Fruit fly (Drosophila melanogaster): ENCODE data around the gene Setd3.

The Setd3 gene

DNA sequence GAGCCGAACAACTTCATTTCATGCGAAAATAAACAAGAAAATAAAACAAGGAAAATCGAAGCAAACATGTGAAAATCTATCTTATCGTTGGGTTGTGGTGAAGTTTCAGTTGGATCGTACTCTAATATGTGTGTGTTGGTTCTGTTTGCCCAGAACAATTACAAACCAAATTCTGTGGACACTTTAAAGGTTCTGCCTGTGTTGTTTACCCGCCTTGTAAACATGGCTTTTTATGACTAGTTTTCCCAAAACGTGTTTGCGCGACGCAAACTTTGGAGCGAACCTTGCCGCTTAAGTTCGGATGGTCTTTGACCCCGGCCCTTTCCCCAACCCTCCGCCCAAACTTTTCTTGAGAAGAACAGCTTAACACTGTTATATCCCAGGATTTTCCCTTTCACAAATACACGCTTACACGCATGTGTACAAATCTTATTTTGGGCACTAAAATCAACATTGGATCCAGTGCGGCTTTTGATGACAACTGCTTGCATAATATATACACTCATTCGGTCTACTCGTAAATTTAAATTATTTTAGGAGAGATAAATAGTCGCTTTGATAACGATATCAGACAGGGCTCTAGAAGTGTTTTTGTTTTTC is 35.7 kb upstream of the Setd3 start (continued):
- TF ChIP-seq pzg (GFP tag; optimal IDR thresholded peaks at IDR 0.05): no peak
- peak; percentile 51 for TF ChIP-seq fd3F (GFP tag; optimal IDR thresholded peaks at IDR 0.05)
- no peak; the same call in 2 of the 3 replicates for TF ChIP-seq tgo (GFP tag; IDR thresholded peaks at IDR 0.05)
- peak; percentile 80 for TF ChIP-seq shn (GFP tag; optimal IDR thresholded peaks at IDR 0.05)
- TF ChIP-seq CG11398 (GFP tag; optimal IDR thresholded peaks at IDR 0.05): peak; percentile 94
- peak; percentile 72 for TF ChIP-seq Optix (GFP tag; IDR thresholded peaks at IDR 0.05)
- TF ChIP-seq sr (GFP tag; IDR thresholded peaks at IDR 0.05): peak; percentile 54; the same call in 1 of the 3 replicates
- peak; percentile 19 for TF ChIP-seq Dip3 (GFP tag; optimal IDR thresholded peaks at IDR 0.05)
- TF ChIP-seq gem (tag; optimal IDR thresholded peaks at IDR 0.05): peak; percentile 84
- TF ChIP-seq phol (tag; optimal IDR thresholded peaks at IDR 0.05): no peak
- TF ChIP-seq tna (GFP tag; IDR thresholded peaks at IDR 0.05; ENCODE audit: partially characterized antibody): no peak
- no peak; the same call in 1 of the 2 replicates for TF ChIP-seq ham (GFP tag; IDR thresholded peaks at IDR 0.05)
- peak; percentile 83 for TF ChIP-seq CG1602 (GFP tag; optimal IDR thresholded peaks at IDR 0.05)
- TF ChIP-seq CG17385 (GFP tag; optimal IDR thresholded peaks at IDR 0.05): peak; percentile 71
- TF ChIP-seq cato (GFP tag; optimal IDR thresholded peaks at IDR 0.05; ENCODE audit: borderline replicate concordance): peak; percentile 51
- TF ChIP-seq CG12104 (GFP tag; optimal IDR thresholded peaks at IDR 0.05): peak; percentile 87
- peak; percentile 72; the same call in 1 of the 3 replicates for TF ChIP-seq CG11093 (GFP tag; IDR thresholded peaks at IDR 0.05)
- TF ChIP-seq tio (GFP tag; optimal IDR thresholded peaks at IDR 0.05): peak; percentile 88
- TF ChIP-seq HmgD (GFP tag; optimal IDR thresholded peaks at IDR 0.05): peak; percentile 64
- TF ChIP-seq Sox102F (GFP tag; optimal IDR thresholded peaks at IDR 0.05): peak; percentile 46
- no peak for TF ChIP-seq Tbp (GFP tag; optimal IDR thresholded peaks at IDR 0.05)
- TF ChIP-seq en (GFP tag; optimal IDR thresholded peaks at IDR 0.05): peak; percentile 65
- peak; percentile 79 for TF ChIP-seq CG4707 (GFP tag; optimal IDR thresholded peaks at IDR 0.05)
- TF ChIP-seq ranshi (GFP tag; IDR thresholded peaks at IDR 0.05): peak; percentile 67; the same call in 1 of the 2 replicates
- TF ChIP-seq CG8290 (GFP tag; optimal IDR thresholded peaks at IDR 0.05): peak; percentile 92
- peak; percentile 86 to 99 for TF ChIP-seq CG8290 (tag; optimal IDR thresholded peaks at IDR 0.05)
- no peak for TF ChIP-seq gfzf (GFP tag; optimal IDR thresholded peaks at IDR 0.05)
- TF ChIP-seq zf30C (GFP tag; optimal IDR thresholded peaks at IDR 0.05): no peak
- TF ChIP-seq PHDP (tag; optimal IDR thresholded peaks at IDR 0.05): peak; percentile 78
- peak; percentile 96 for TF ChIP-seq ATbp (GFP tag; optimal IDR thresholded peaks at IDR 0.05)
- TF ChIP-seq usp (GFP tag; optimal IDR thresholded peaks at IDR 0.05): no peak
- peak; percentile 71 for TF ChIP-seq Jarid2 (GFP tag; optimal IDR thresholded peaks at IDR 0.05)
- TF ChIP-seq ase (GFP tag; IDR thresholded peaks at IDR 0.05): peak; percentile 54; the same call in 2 of the 3 replicates
- TF ChIP-seq Usf (GFP tag; optimal IDR thresholded peaks at IDR 0.05): peak; percentile 42
- TF ChIP-seq CG10274 (GFP tag; optimal IDR thresholded peaks at IDR 0.05): peak; percentile 57
- peak; percentile 75 for TF ChIP-seq CG13775 (GFP tag; optimal IDR thresholded peaks at IDR 0.05)
- peak; percentile 91 for TF ChIP-seq CG1233 (GFP tag; optimal IDR thresholded peaks at IDR 0.05)
- TF ChIP-seq CG3726 (GFP tag; IDR thresholded peaks at IDR 0.05): peak; percentile 54; the same call in 1 of the 3 replicates
- peak; percentile 81 for TF ChIP-seq disco-r (GFP tag; optimal IDR thresholded peaks at IDR 0.05)
- peak; percentile 78 for TF ChIP-seq CG17186 (GFP tag; optimal IDR thresholded peaks at IDR 0.05)
- peak; percentile 44; the same call in 1 of the 2 replicates for TF ChIP-seq MBD-R2 (GFP tag; IDR thresholded peaks at IDR 0.05)
- peak; percentile 98 for TF ChIP-seq CG33557 (GFP tag; optimal IDR thresholded peaks at IDR 0.05)
- peak; percentile 64 for TF ChIP-seq Rfx (GFP tag; IDR thresholded peaks at IDR 0.05)
- TF ChIP-seq CG2120 (GFP tag; optimal IDR thresholded peaks at IDR 0.05): peak; percentile 46
- TF ChIP-seq Hr39 (optimal IDR thresholded peaks at IDR 0.05): no peak
- TF ChIP-seq her (GFP tag; optimal IDR thresholded peaks at IDR 0.05): peak; percentile 87
- TF ChIP-seq HLHmδ (GFP tag; optimal IDR thresholded peaks at IDR 0.05): peak; percentile 94
- TF ChIP-seq CrebB (tag; optimal IDR thresholded peaks at IDR 0.05): peak; percentile 90
- peak; percentile 92 for TF ChIP-seq ara (GFP tag; IDR thresholded peaks at IDR 0.05)
- peak; percentile 93 for TF ChIP-seq CG10209 (GFP tag; optimal IDR thresholded peaks at IDR 0.05)
